Fruit fly (Drosophila melanogaster): ENCODE results near the gene Kap-alpha3.

The Kap-alpha3 gene

dm6 chr3R:9527907-9528842 is 49.4 kb downstream of the Kap-alpha3 start (continued):
- peak; percentile 93 for TF ChIP-seq slbo (GFP tag; IDR thresholded peaks at IDR 0.05)
- peak; percentile 66 for TF ChIP-seq zen (tag; optimal IDR thresholded peaks at IDR 0.05)
- peak; percentile 95 for TF ChIP-seq CG12071 (GFP tag; optimal IDR thresholded peaks at IDR 0.05)
- peak; percentile 71 for TF ChIP-seq Awh (GFP tag; IDR thresholded peaks at IDR 0.05)
- peak; percentile 95 for TF ChIP-seq Hmr (GFP tag; optimal IDR thresholded peaks at IDR 0.05)
- peak; percentile 77 for TF ChIP-seq CG8924 (tag; optimal IDR thresholded peaks at IDR 0.05)
- TF ChIP-seq schlank (tag; optimal IDR thresholded peaks at IDR 0.05): peak; percentile 92
- TF ChIP-seq CG8290 (GFP tag; optimal IDR thresholded peaks at IDR 0.05): no peak
- peak in 1 of 2 experiments; percentile 94 for TF ChIP-seq CG8290 (tag; optimal IDR thresholded peaks at IDR 0.05)
- peak; percentile 87 for TF ChIP-seq PHDP (tag; optimal IDR thresholded peaks at IDR 0.05)
- peak; percentile 87 for TF ChIP-seq CG15269 (tag; optimal IDR thresholded peaks at IDR 0.05)
- peak; percentile 80 for TF ChIP-seq CG7556 (GFP tag; optimal IDR thresholded peaks at IDR 0.05)
- peak; percentile 87 for TF ChIP-seq scrt (GFP tag; optimal IDR thresholded peaks at IDR 0.05)
- TF ChIP-seq CG14441 (GFP tag; IDR thresholded peaks at IDR 0.05): peak; percentile 95
- no peak for TF ChIP-seq zen2 (GFP tag; IDR thresholded peaks at IDR 0.05; ENCODE audit: partially characterized antibody)
- peak; percentile 87 for TF ChIP-seq org-1 (GFP tag; optimal IDR thresholded peaks at IDR 0.05)
- TF ChIP-seq HLH3B (GFP tag; IDR thresholded peaks at IDR 0.05): peak; percentile 90
- peak; percentile 74 for TF ChIP-seq CG6654 (GFP tag; optimal IDR thresholded peaks at IDR 0.05)
- peak; percentile 92 for TF ChIP-seq al (GFP tag; IDR thresholded peaks at IDR 0.05)
- peak; percentile 86 for TF ChIP-seq CG10543 (GFP tag; optimal IDR thresholded peaks at IDR 0.05)
- TF ChIP-seq klu (GFP tag; IDR thresholded peaks at IDR 0.05): peak; percentile 82
- peak; percentile 94 for TF ChIP-seq zfh2 (GFP tag; optimal IDR thresholded peaks at IDR 0.05)
- TF ChIP-seq odd (GFP tag; optimal IDR thresholded peaks at IDR 0.05): peak; percentile 73
- peak; percentile 95 for TF ChIP-seq lbe (GFP tag; optimal IDR thresholded peaks at IDR 0.05)
- TF ChIP-seq mam (GFP tag; optimal IDR thresholded peaks at IDR 0.05): peak; percentile 94
- TF ChIP-seq CG10565 (GFP tag; optimal IDR thresholded peaks at IDR 0.05): peak; percentile 58
- peak; percentile 41 to 73 for TF ChIP-seq bsh (GFP tag; optimal IDR thresholded peaks at IDR 0.05)
- TF ChIP-seq crc (GFP tag; optimal IDR thresholded peaks at IDR 0.05): peak; percentile 92
- TF ChIP-seq CG2116 (GFP tag; optimal IDR thresholded peaks at IDR 0.05): peak; percentile 25
- TF ChIP-seq CG15514 (GFP tag; optimal IDR thresholded peaks at IDR 0.05): peak; percentile 92
- peak; percentile 30 for TF ChIP-seq CG17568 (GFP tag; optimal IDR thresholded peaks at IDR 0.05)
- peak; percentile 98 for TF ChIP-seq CG32532 (GFP tag; IDR thresholded peaks at IDR 0.05)
- no peak for TF ChIP-seq amos (GFP tag; IDR thresholded peaks at IDR 0.05; ENCODE audit: partially characterized antibody)
- peak; percentile 83 for TF ChIP-seq CG10366 (GFP tag; IDR thresholded peaks at IDR 0.05)
- TF ChIP-seq CG11398 (GFP tag; optimal IDR thresholded peaks at IDR 0.05): peak; percentile 67
- peak; percentile 97 for TF ChIP-seq vvl (GFP tag; IDR thresholded peaks at IDR 0.05)
- TF ChIP-seq rib (GFP tag; IDR thresholded peaks at IDR 0.05): peak; percentile 96
- no peak for TF ChIP-seq Sin3A (optimal IDR thresholded peaks at IDR 0.05)
- TF ChIP-seq CG8281 (tag; optimal IDR thresholded peaks at IDR 0.05): peak; percentile 62
- peak; percentile 68 for TF ChIP-seq CG18011 (GFP tag; optimal IDR thresholded peaks at IDR 0.05)
- peak; percentile 46; the same call in 1 of the 2 replicates for TF ChIP-seq Dref (GFP tag; IDR thresholded peaks at IDR 0.05)
- peak; percentile 88 for TF ChIP-seq gem (tag; optimal IDR thresholded peaks at IDR 0.05)
- TF ChIP-seq ci (GFP tag; IDR thresholded peaks at IDR 0.05): peak; percentile 88
- TF ChIP-seq otp (GFP tag; IDR thresholded peaks at IDR 0.05): peak; percentile 85
- peak; percentile 82 for TF ChIP-seq H2.0 (GFP tag; IDR thresholded peaks at IDR 0.05)
- TF ChIP-seq Abd-B (GFP tag; optimal IDR thresholded peaks at IDR 0.05): peak; percentile 83
- TF ChIP-seq tup (GFP tag; optimal IDR thresholded peaks at IDR 0.05): peak; percentile 61
- TF ChIP-seq ERR (GFP tag; optimal IDR thresholded peaks at IDR 0.05): peak; percentile 91
- peak; percentile 90 for TF ChIP-seq CHES-1-like (GFP tag; optimal IDR thresholded peaks at IDR 0.05)

Measured in whole organism, embryonic.